Worm (Caenorhabditis elegans) whole organism, young adult: ENCODE measurements around the gene clec-162.

Experiments used
- B0019.2 ChIP-seq: fragments of 200-800 bp; sonication (Bioruptor generic); conservative IDR thresholded peaks from 2 replicates; pipeline ENCODE4 v1.3.6; 2022; ENCODE audit warnings: missing genetic modification reagents, missing genetic modification characterization, missing compliant biosample characterization
- bed-1 ChIP-seq: fragments of 200-800 bp; sonication (Bioruptor generic); IDR thresholded peaks from 2 replicates; pipeline ENCODE4 v1.3.6; 2022; ENCODE audit warnings: missing genetic modification reagents, missing genetic modification characterization, missing compliant biosample characterization
- rpc-1 ChIP-seq, 2 experiments: fragments of 150-350 bp in 1 of 2; sonication (generic microtip) in 1 of 2; optimal IDR thresholded peaks; 2 replicates each; lab custom pipeline; 2014 to 2018; ENCODE audit warnings: missing biosample characterization in 1 of 2, missing genetic modification characterization in 1 of 2, missing genetic modification reagents in 1 of 2, missing genotype in 1 of 2
- snpc-1.3 ChIP-seq: sonication (generic microtip); optimal IDR thresholded peaks from 2 replicates; lab custom pipeline; 2017; ENCODE audit warnings: missing genetic modification characterization, mild to moderate bottlenecking, missing compliant biosample characterization, antibody characterized with exemption, moderate library complexity, missing genotype, missing genetic modification reagents; ENCODE audit not compliant: insufficient read depth
- unc-62 ChIP-seq: fragments of 150-350 bp; optimal IDR thresholded peaks from 2 replicates; lab custom pipeline; 2014; ENCODE audit warnings: missing biosample characterization, missing genetic modification reagents, missing genetic modification characterization

ce11 chrIII:9758848-9759247 lies 33.8 kb upstream of the clec-162 start, which contains the start of gene rmd-1:
- TF ChIP-seq rpc-1 (optimal IDR thresholded peaks at IDR 0.05; lab: Kevin White, UChicago) (no peak), rpc-1 (tag; optimal IDR thresholded peaks at IDR 0.05; lab: Kevin White, UChicago) (no peak), snpc-1.3 (tag; lab: Kevin White, UChicago) (peak; percentile 29), unc-62 (no peak), B0019.2 (GFP tag; lab: Robert Waterston, UW) (no peak), bed-1 (GFP tag; lab: Robert Waterston, UW) (no peak)
